Worm (Caenorhabditis elegans) whole organism, L3 larva: Measurements from ENCODE around the gene pqn-65.

ENCODE experiments used
- R02D3.7 ChIP-seq: fragments of 150-350 bp; optimal IDR thresholded peaks from 2 replicates; lab custom pipeline; 2014; ENCODE audit warnings: missing biosample characterization, missing genetic modification characterization
- ZK546.5 ChIP-seq: sonication (generic microtip); optimal IDR thresholded peaks from 2 replicates; lab custom pipeline; 2017; ENCODE audit warnings: missing biosample characterization, missing genetic modification characterization
- aly-2 ChIP-seq: fragments of 150-350 bp; optimal IDR thresholded peaks from 2 replicates; lab custom pipeline; 2014; ENCODE audit warnings: missing biosample characterization, missing genetic modification characterization
- ama-1 ChIP-seq: fragments of 150-350 bp; optimal IDR thresholded peaks from 2 replicates; lab custom pipeline; 2018
- ceh-16 ChIP-seq: sonication (generic microtip); optimal IDR thresholded peaks from 2 replicates; lab custom pipeline; 2017; ENCODE audit warnings: missing biosample characterization, missing genetic modification characterization
- ceh-28 ChIP-seq: fragments of 150-350 bp; optimal IDR thresholded peaks from 2 replicates; lab custom pipeline; 2014; ENCODE audit warnings: missing biosample characterization, missing genetic modification reagents, missing genetic modification characterization
- ceh-82 ChIP-seq: fragments of 150-350 bp; optimal IDR thresholded peaks from 2 replicates; lab custom pipeline; 2014; ENCODE audit warnings: missing biosample characterization, missing genetic modification characterization
- ceh-9 ChIP-seq: sonication (generic microtip); optimal IDR thresholded peaks from 2 replicates; lab custom pipeline; 2018; ENCODE audit warnings: missing biosample characterization, missing genetic modification characterization
- egl-5 ChIP-seq: fragments of 150-350 bp; optimal IDR thresholded peaks from 2 replicates; lab custom pipeline; 2017; ENCODE audit warnings: missing biosample characterization, missing genetic modification reagents, missing genetic modification characterization, inconsistent platforms
- elt-1 ChIP-seq: fragments of 150-350 bp; optimal IDR thresholded peaks from 2 replicates; lab custom pipeline; 2014; ENCODE audit warnings: missing biosample characterization, missing genetic modification characterization
- elt-2 ChIP-seq: sonication (generic microtip); optimal IDR thresholded peaks from 2 replicates; lab custom pipeline; 2016; ENCODE audit warnings: missing genetic modification reagents, mild to moderate bottlenecking, missing genetic modification characterization, missing compliant biosample characterization
- fkh-10 ChIP-seq: sonication (generic microtip); optimal IDR thresholded peaks from 2 replicates; lab custom pipeline; 2017; ENCODE audit warnings: missing biosample characterization, missing genetic modification reagents, missing genetic modification characterization
- hmg-11 ChIP-seq: sonication (generic microtip); optimal IDR thresholded peaks from 2 replicates; lab custom pipeline; 2016; ENCODE audit warnings: missing genetic modification characterization, missing compliant biosample characterization
- jun-1 ChIP-seq: fragments of 150-350 bp; optimal IDR thresholded peaks from 2 replicates; lab custom pipeline; 2014; ENCODE audit warnings: missing biosample characterization, missing genetic modification reagents, missing genetic modification characterization
- lin-15B ChIP-seq: fragments of 150-350 bp; optimal IDR thresholded peaks from 2 replicates; lab custom pipeline; 2014; ENCODE audit warnings: missing biosample characterization, missing genetic modification characterization
- lin-39 ChIP-seq: fragments of 150-350 bp; optimal IDR thresholded peaks from 2 replicates; lab custom pipeline; 2018; ENCODE audit warnings: missing biosample characterization, missing genetic modification reagents, missing genetic modification characterization
- lsy-12 ChIP-seq: sonication (generic microtip); optimal IDR thresholded peaks from 2 replicates; lab custom pipeline; 2016; ENCODE audit warnings: mild to moderate bottlenecking, missing genetic modification characterization, missing compliant biosample characterization
- mdl-1 ChIP-seq: fragments of 150-350 bp; optimal IDR thresholded peaks from 2 replicates; lab custom pipeline; 2014; ENCODE audit warnings: missing biosample characterization, missing genetic modification characterization
- mml-1 ChIP-seq: fragments of 150-350 bp; sonication (generic microtip); optimal IDR thresholded peaks from 3 replicates; lab custom pipeline; 2014; ENCODE audit warnings: missing biosample characterization, missing genetic modification characterization
- nfya-1 ChIP-seq: sonication (generic microtip); optimal IDR thresholded peaks from 2 replicates; lab custom pipeline; 2017; ENCODE audit warnings: missing genetic modification characterization, mild to moderate bottlenecking, missing compliant biosample characterization, antibody characterized with exemption, moderate library complexity; ENCODE audit not compliant: insufficient read depth
- nhr-11 ChIP-seq: fragments of 150-350 bp; optimal IDR thresholded peaks from 2 replicates; lab custom pipeline; 2014; ENCODE audit warnings: missing biosample characterization, missing genetic modification characterization
- nhr-23 ChIP-seq: fragments of 150-350 bp; optimal IDR thresholded peaks from 2 replicates; lab custom pipeline; 2014; ENCODE audit warnings: missing biosample characterization, missing genetic modification reagents, missing genetic modification characterization
- nhr-237 ChIP-seq: fragments of 150-350 bp; optimal IDR thresholded peaks from 2 replicates; lab custom pipeline; 2014; ENCODE audit warnings: missing biosample characterization, missing genetic modification characterization
- nhr-25 ChIP-seq: sonication (generic microtip); optimal IDR thresholded peaks from 2 replicates; lab custom pipeline; 2017; ENCODE audit warnings: missing biosample characterization, missing genetic modification characterization
- nhr-43 ChIP-seq: sonication (generic microtip); optimal IDR thresholded peaks from 2 replicates; lab custom pipeline; 2016; ENCODE audit warnings: mild to moderate bottlenecking, missing genetic modification characterization, missing compliant biosample characterization; ENCODE audit not compliant: poor library complexity, severe bottlenecking
- nhr-67 ChIP-seq: fragments of 150-350 bp; optimal IDR thresholded peaks from 2 replicates; lab custom pipeline; 2014; ENCODE audit warnings: missing biosample characterization, missing genetic modification characterization
- pha-4 ChIP-seq: fragments of 150-350 bp; optimal IDR thresholded peaks from 2 replicates; lab custom pipeline; 2014; ENCODE audit warnings: missing biosample characterization, missing genetic modification reagents, missing genetic modification characterization
- tbx-2 ChIP-seq: sonication (generic microtip); optimal IDR thresholded peaks from 2 replicates; lab custom pipeline; 2016; ENCODE audit warnings: mild to moderate bottlenecking, missing genetic modification characterization, missing compliant biosample characterization
- unc-39 ChIP-seq: sonication (generic microtip); optimal IDR thresholded peaks from 4 replicates; lab custom pipeline; 2017; ENCODE audit warnings: missing biosample characterization, missing genetic modification characterization
- unc-62 ChIP-seq: fragments of 150-350 bp; sonication (generic microtip); optimal IDR thresholded peaks from 4 replicates; lab custom pipeline; 2014; ENCODE audit warnings: missing biosample characterization, missing genetic modification reagents, missing genetic modification characterization
- zag-1 ChIP-seq: fragments of 150-350 bp; optimal IDR thresholded peaks from 2 replicates; lab custom pipeline; 2014; ENCODE audit warnings: missing biosample characterization, missing genetic modification characterization
- ztf-11 ChIP-seq: fragments of 150-350 bp; optimal IDR thresholded peaks from 2 replicates; lab custom pipeline; 2014; ENCODE audit warnings: missing biosample characterization, missing genetic modification characterization
- ztf-4 ChIP-seq: fragments of 150-350 bp; optimal IDR thresholded peaks from 2 replicates; lab custom pipeline; 2014; ENCODE audit warnings: missing biosample characterization, missing genetic modification characterization

Gene pqn-65

ce11 chrX:4592250-4592649 is 27.2 kb downstream of the pqn-65 start, which contains the start of gene flp-12:
TSS of gene flp-12 (minus strand) at chrX:4592350.
- TF ChIP-seq nhr-67 (tag; lab: Kevin White, UChicago) (no peak), lin-39 (tag; lab: Kevin White, UChicago) (peak; percentile 23)

- TF ChIP-seq fkh-10 (GFP tag; lab: Kevin White, UChicago): no peak
- no peak for TF ChIP-seq mdl-1 (tag; lab: Kevin White, UChicago)
- no peak for TF ChIP-seq unc-62
- no peak for TF ChIP-seq ama-1 (lab: Kevin White, UChicago)
- no peak for TF ChIP-seq tbx-2 (tag; lab: Kevin White, UChicago)
- no peak for TF ChIP-seq ztf-11 (tag; lab: Kevin White, UChicago)
Measured at ce11 chrX:4588462-4588861, 31.0 kb downstream of the pqn-65 start, which contains the start of gene lnp-1. TSS of gene lnp-1 (plus strand) at chrX:4588762.

ce11 chrX:4587934-4588333 is 31.5 kb downstream of the pqn-65 start:
- TF ChIP-seq pha-4 (peak; percentile 61), tbx-2 (tag; lab: Kevin White, UChicago) (no peak), zag-1 (no peak), ceh-16 (tag; lab: Kevin White, UChicago) (no peak), elt-1 (tag; lab: Kevin White, UChicago) (no peak), nhr-23 (tag; lab: Kevin White, UChicago) (peak; percentile 53), lin-15B (tag; lab: Kevin White, UChicago) (peak; percentile 44), nhr-43 (no peak), ceh-82 (tag; lab: Kevin White, UChicago) (no peak), nhr-25 (tag; lab: Kevin White, UChicago) (peak; percentile 59), hmg-11 (peak; percentile 55), elt-2 (tag; lab: Kevin White, UChicago) (peak; percentile 12), egl-5 (peak; percentile 13), nfya-1 (tag; lab: Kevin White, UChicago) (peak; percentile 54), mdl-1 (tag; lab: Kevin White, UChicago) (no peak), ceh-28 (peak; percentile 2)

- TF ChIP-seq ceh-28 (no peak), nhr-11 (tag; lab: Kevin White, UChicago) (no peak), tbx-2 (tag; lab: Kevin White, UChicago) (no peak), ztf-4 (no peak)
- TF ChIP-seq, all 47 proteins: peak for 0
Measured at ce11 chrX:4586617-4587016, 32.8 kb downstream of the pqn-65 start, which contains the start of gene C05E11.2. TSS of gene C05E11.2 (plus strand) at chrX:4586917.

ce11 chrX:4585579-4585978 is 33.9 kb downstream of the pqn-65 start, which contains the start of gene C05E11.7:
TSS of gene C05E11.7 (minus strand) at chrX:4585679.
- no peak for TF ChIP-seq ceh-82 (tag; lab: Kevin White, UChicago)
- TF ChIP-seq ceh-9 (tag; lab: Kevin White, UChicago): no peak
- no peak for TF ChIP-seq jun-1
- TF ChIP-seq fkh-10 (GFP tag; lab: Kevin White, UChicago): no peak
- no peak for TF ChIP-seq R02D3.7 (tag; lab: Kevin White, UChicago)
- no peak for TF ChIP-seq lsy-12 (tag; lab: Kevin White, UChicago)

- no peak for TF ChIP-seq unc-39 (tag; lab: Kevin White, UChicago)
- TF ChIP-seq mml-1 (tag; lab: Kevin White, UChicago): no peak
- no peak for TF ChIP-seq ZK546.5 (tag; lab: Kevin White, UChicago)
- no peak for TF ChIP-seq nhr-237 (tag; lab: Kevin White, UChicago)
- TF ChIP-seq lsy-12 (tag; lab: Kevin White, UChicago): no peak
- no peak for TF ChIP-seq nhr-11 (tag; lab: Kevin White, UChicago)
- no peak for TF ChIP-seq unc-62
- no peak for TF ChIP-seq ceh-16 (tag; lab: Kevin White, UChicago)
- TF ChIP-seq aly-2 (tag; lab: Kevin White, UChicago): no peak
- TF ChIP-seq egl-5: no peak
- TF ChIP-seq, all 47 proteins: peak for 0
Measured at ce11 chrX:4578581-4578980, 40.9 kb downstream of the pqn-65 start.
